Fruit fly (Drosophila melanogaster) whole organism, wandering third instar larva: ENCODE data around the gene Polr2H.

ENCODE experiments used
- CG32264 ChIP-seq: fragments of 200-800 bp; sonication (Bioruptor generic); optimal IDR thresholded peaks from 2 replicates; lab custom pipeline; 2016; ENCODE audit warnings: missing biosample characterization, missing genetic modification characterization
- Dfd ChIP-seq: fragments of >200 bp; optimal IDR thresholded peaks from 2 replicates; lab custom pipeline; 2017; ENCODE audit warnings: missing biosample characterization, missing genetic modification characterization
- Dif ChIP-seq: fragments of 200-275, 200-300 bp; sonication (Bioruptor generic); optimal IDR thresholded peaks from 2 replicates; lab custom pipeline; 2018; ENCODE audit warnings: missing biosample characterization, missing genetic modification characterization; ENCODE audit not compliant: partially characterized antibody
- GATAd ChIP-seq: sonication (Bioruptor generic); optimal IDR thresholded peaks from 2 replicates; lab custom pipeline; 2016; ENCODE audit warnings: missing biosample characterization, missing genetic modification characterization
- HLH106 ChIP-seq: fragments of 200-800 bp; optimal IDR thresholded peaks from 3 replicates; lab custom pipeline; 2019; ENCODE audit warnings: missing biosample characterization, mild to moderate bottlenecking, missing genetic modification characterization, moderate library complexity
- Hnf4 ChIP-seq: fragments of 200-800 bp; sonication (Bioruptor generic); optimal IDR thresholded peaks from 2 replicates; lab custom pipeline; 2016; ENCODE audit warnings: missing biosample characterization, mild to moderate bottlenecking, missing genetic modification characterization
- Hr78 ChIP-seq: fragments of >200 bp; optimal IDR thresholded peaks from 2 replicates; lab custom pipeline; 2017; ENCODE audit warnings: missing biosample characterization, missing genetic modification characterization
- Hr83 ChIP-seq: fragments of 200-300 bp; sonication (Bioruptor generic); optimal IDR thresholded peaks from 2 replicates; lab custom pipeline; 2016; ENCODE audit warnings: missing biosample characterization, mild to moderate bottlenecking, missing genetic modification characterization, moderate library complexity; ENCODE audit not compliant: poor library complexity, severe bottlenecking
- Jra ChIP-seq: sonication (Bioruptor generic); optimal IDR thresholded peaks from 2 replicates; lab custom pipeline; 2016; ENCODE audit warnings: missing biosample characterization, missing genetic modification characterization
- Mio ChIP-seq: sonication (Bioruptor generic); optimal IDR thresholded peaks from 2 replicates; lab custom pipeline; 2016; ENCODE audit warnings: missing biosample characterization, missing genetic modification characterization
- N ChIP-seq: fragments of >200 bp; optimal IDR thresholded peaks from 2 replicates; lab custom pipeline; 2018; ENCODE audit warnings: missing biosample characterization, missing external identifiers, missing genetic modification characterization
- OdsH ChIP-seq: fragments of 200-800 bp; sonication (Bioruptor generic); optimal IDR thresholded peaks from 2 replicates; lab custom pipeline; 2016; ENCODE audit warnings: missing biosample characterization, mild to moderate bottlenecking, missing genetic modification characterization
- Rel ChIP-seq, 2 experiments: fragments of 200-800 bp; sonication (Bioruptor generic) in 1 of 2; optimal IDR thresholded peaks; 2 replicates in 1 of 2; 3 replicates in 1 of 2; lab custom pipeline; 2016 to 2019; ENCODE audit warnings: mild to moderate bottlenecking in 2 of 2, missing biosample characterization in 2 of 2, missing genetic modification characterization in 2 of 2, moderate library complexity in 1 of 2
- Sp1 ChIP-seq: fragments of 200-800 bp; sonication (Bioruptor generic); optimal IDR thresholded peaks from 3 replicates; lab custom pipeline; 2019; ENCODE audit warnings: missing biosample characterization, mild to moderate bottlenecking, missing genetic modification characterization, moderate library complexity
- Vsx2 ChIP-seq: fragments of 200-300, 225-300 bp; sonication (Bioruptor generic); optimal IDR thresholded peaks from 2 replicates; lab custom pipeline; 2018; ENCODE audit warnings: missing biosample characterization, missing genetic modification characterization; ENCODE audit not compliant: partially characterized antibody
- dl ChIP-seq, 2 experiments: fragments of 175-275, 200-275 bp in 1 of 2; fragments of 200-275 bp in 1 of 2; sonication (Bioruptor generic); optimal IDR thresholded peaks; lab custom pipeline; 2018; ENCODE audit warnings: mild to moderate bottlenecking in 2 of 2, missing biosample characterization in 2 of 2, missing genetic modification characterization in 2 of 2, moderate library complexity in 2 of 2; ENCODE audit not compliant: partially characterized antibody in 2 of 2, insufficient read depth in 1 of 2
- dmrt93B ChIP-seq: fragments of 200-800 bp; sonication (Bioruptor generic); optimal IDR thresholded peaks from 2 replicates; lab custom pipeline; 2018; ENCODE audit warnings: missing biosample characterization, mild to moderate bottlenecking, missing genetic modification characterization
- dsf ChIP-seq: sonication (Bioruptor generic); optimal IDR thresholded peaks from 2 replicates; lab custom pipeline; 2016; ENCODE audit warnings: missing biosample characterization, missing genetic modification characterization, borderline replicate concordance
- ey ChIP-seq: fragments of 200-800 bp; sonication (Bioruptor generic); optimal IDR thresholded peaks from 2 replicates; lab custom pipeline; 2016; ENCODE audit warnings: missing biosample characterization, missing genetic modification characterization
- foxo ChIP-seq, 2 experiments: fragments of 200-800 bp; sonication (Bioruptor generic); optimal IDR thresholded peaks; 2 replicates in 1 of 2; 3 replicates in 1 of 2; lab custom pipeline; 2016 to 2017; ENCODE audit warnings: missing biosample characterization in 2 of 2, missing genetic modification characterization in 2 of 2
- fru ChIP-seq: fragments of 200-800 bp; sonication (Bioruptor generic); optimal IDR thresholded peaks from 3 replicates; lab custom pipeline; 2016; ENCODE audit warnings: missing biosample characterization, mild to moderate bottlenecking, missing genetic modification characterization
- h ChIP-seq: fragments of 200-800 bp; sonication (Bioruptor generic); optimal IDR thresholded peaks from 3 replicates; lab custom pipeline; 2016; ENCODE audit warnings: missing biosample characterization, mild to moderate bottlenecking, missing genetic modification characterization
- jim ChIP-seq: fragments of 175-275, 200-325 bp; sonication (Bioruptor generic); optimal IDR thresholded peaks from 2 replicates; lab custom pipeline; 2016; ENCODE audit warnings: missing biosample characterization, mild to moderate bottlenecking, missing genetic modification characterization
- lola ChIP-seq: fragments of >200 bp; optimal IDR thresholded peaks from 2 replicates; lab custom pipeline; 2017; ENCODE audit warnings: missing biosample characterization, missing genetic modification characterization
- pan ChIP-seq: fragments of >200 bp; optimal IDR thresholded peaks from 2 replicates; lab custom pipeline; 2017
- rgr ChIP-seq: fragments of 200-800 bp; sonication (Bioruptor generic); optimal IDR thresholded peaks from 3 replicates; lab custom pipeline; 2016; ENCODE audit warnings: missing biosample characterization, mild to moderate bottlenecking, missing genetic modification characterization
- sage ChIP-seq: fragments of 200-800 bp; sonication (Bioruptor generic); optimal IDR thresholded peaks from 2 replicates; lab custom pipeline; 2016; ENCODE audit warnings: missing biosample characterization, mild to moderate bottlenecking, missing genetic modification characterization
- sv ChIP-seq: fragments of 200-800 bp; sonication (Bioruptor generic); optimal IDR thresholded peaks from 3 replicates; lab custom pipeline; 2016; ENCODE audit warnings: missing biosample characterization, missing genetic modification characterization
- tai ChIP-seq: sonication (Bioruptor generic); optimal IDR thresholded peaks from 2 replicates; lab custom pipeline; 2016; ENCODE audit warnings: missing biosample characterization, missing genetic modification characterization
- usp ChIP-seq: fragments of >200 bp; optimal IDR thresholded peaks from 2 replicates; lab custom pipeline; 2017; ENCODE audit warnings: missing biosample characterization, missing genetic modification characterization
- woc ChIP-seq: sonication (Bioruptor generic); optimal IDR thresholded peaks from 2 replicates; lab custom pipeline; 2016; ENCODE audit warnings: missing biosample characterization, mild to moderate bottlenecking, missing genetic modification characterization

The Polr2H gene

dm6 chr3L:21715974-21716373 is 12.8 kb upstream of the Polr2H start:
- TF ChIP-seq CG32264 (no peak), Jra (GFP tag; lab: Kevin White, UChicago) (no peak), dmrt93B (no peak), h (GFP tag; lab: Kevin White, UChicago) (no peak), pan (no peak), dl (GFP tag; optimal IDR thresholded peaks at IDR 0.05; lab: Kevin White, UChicago; ENCODE audit: insufficient read depth in 1 of 2, partially characterized antibody in 2 of 2) (no peak), HLH106 (tag; lab: Kevin White, UChicago) (no peak), Hr78 (GFP tag; lab: Kevin White, UChicago) (no peak), woc (no peak), Hnf4 (no peak), tai (no peak), Mio (no peak), sage (GFP tag; lab: Kevin White, UChicago) (no peak), N (GFP tag; lab: Kevin White, UChicago) (no peak), GATAd (GFP tag; lab: Kevin White, UChicago) (no peak), Hr83 (GFP tag; lab: Kevin White, UChicago) (no peak), Dfd (no peak), usp (no peak), Dif (GFP tag; lab: Kevin White, UChicago) (no peak)
- TF ChIP-seq, all 38 proteins: peak for 0

dm6 chr3L:21718233-21718632 is 10.5 kb upstream of the Polr2H start:
- TF ChIP-seq Dfd (peak; percentile 95), jim (GFP tag; lab: Kevin White, UChicago) (no peak), rgr (GFP tag; lab: Kevin White, UChicago) (no peak)
- TF ChIP-seq, all 38 proteins: peak for 1

DNA sequence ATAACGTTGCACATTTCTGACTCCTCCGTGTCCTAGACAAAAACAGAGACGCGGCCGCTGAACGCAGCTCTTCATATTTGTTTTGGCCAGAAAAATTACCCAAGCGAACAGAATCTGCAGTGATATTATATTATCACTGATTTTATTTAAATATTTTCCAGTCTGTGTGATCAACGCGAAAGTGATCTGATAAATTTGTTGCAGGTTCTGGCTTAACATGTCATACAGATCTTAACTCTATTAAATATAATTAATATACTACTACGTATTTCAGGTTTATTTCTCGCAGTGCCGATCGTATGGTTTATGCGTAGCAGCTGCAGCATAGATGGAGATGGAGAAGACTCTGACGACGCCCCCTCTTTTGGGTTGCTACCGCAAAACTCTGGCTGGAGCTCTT is 7.9 kb upstream of the Polr2H start:
- peak; percentile 16 for TF ChIP-seq h (GFP tag; lab: Kevin White, UChicago)
- no peak for TF ChIP-seq ey (GFP tag; lab: Kevin White, UChicago)
- no peak for TF ChIP-seq Rel (GFP tag; optimal IDR thresholded peaks at IDR 0.05; lab: Kevin White, UChicago)
- no peak for TF ChIP-seq Rel (tag; optimal IDR thresholded peaks at IDR 0.05; lab: Kevin White, UChicago)
- TF ChIP-seq Dif (GFP tag; lab: Kevin White, UChicago) = no peak
- peak; percentile 6 for TF ChIP-seq fru (GFP tag; lab: Kevin White, UChicago)
- TF ChIP-seq foxo (GFP tag; optimal IDR thresholded peaks at IDR 0.05; lab: Kevin White, UChicago) = peak in 1 of 2 experiments; percentile 9
- TF ChIP-seq, all 38 proteins: peak for 3

dm6 chr3L:21727013-21727727 is 1.6 kb upstream of the Polr2H start:
- TF ChIP-seq fru (GFP tag; lab: Kevin White, UChicago) = no peak
- TF ChIP-seq dsf (GFP tag; lab: Kevin White, UChicago) = no peak
- TF ChIP-seq Sp1 (GFP tag; lab: Kevin White, UChicago) = no peak
- no peak for TF ChIP-seq OdsH (GFP tag; lab: Kevin White, UChicago)
- TF ChIP-seq lola (GFP tag; lab: Kevin White, UChicago) = no peak
- no peak for TF ChIP-seq Dif (GFP tag; lab: Kevin White, UChicago)
- no peak for TF ChIP-seq sv (GFP tag; lab: Kevin White, UChicago)
- TF ChIP-seq Hr83 (GFP tag; lab: Kevin White, UChicago) = no peak
- TF ChIP-seq jim (GFP tag; lab: Kevin White, UChicago) = no peak
- TF ChIP-seq Jra (GFP tag; lab: Kevin White, UChicago) = no peak
- TF ChIP-seq CG32264 = no peak
- no peak for TF ChIP-seq sage (GFP tag; lab: Kevin White, UChicago)
- TF ChIP-seq dl (GFP tag; optimal IDR thresholded peaks at IDR 0.05; lab: Kevin White, UChicago; ENCODE audit: insufficient read depth in 1 of 2, partially characterized antibody in 2 of 2) = no peak
- TF ChIP-seq h (GFP tag; lab: Kevin White, UChicago) = no peak
- TF ChIP-seq Hnf4 = no peak
- no peak for TF ChIP-seq tai
- no peak for TF ChIP-seq Vsx2 (GFP tag; lab: Kevin White, UChicago)
